Worm (Caenorhabditis elegans): ENCODE measurements around the gene F52C12.2.

DNA sequence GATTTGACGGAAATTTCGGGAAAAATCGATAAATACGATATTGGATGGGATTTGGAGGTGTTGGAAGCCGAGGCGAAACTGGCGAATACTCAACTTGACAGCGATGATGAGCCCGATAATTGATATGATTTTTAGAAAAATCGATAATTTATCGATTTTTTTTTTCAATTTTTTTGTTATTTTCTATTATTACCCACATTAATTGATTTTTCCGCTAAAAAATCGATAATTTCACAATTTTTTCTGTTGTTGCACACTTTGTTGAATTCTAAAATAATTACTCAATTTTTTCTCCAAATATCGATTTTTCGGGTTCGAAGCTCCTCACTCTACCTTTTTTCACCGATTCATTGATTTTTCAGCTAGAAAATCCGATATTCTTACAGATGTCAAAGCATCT, 16.0 kb downstream of the F52C12.2 start, which contains the start of gene Y48A5A.3:
- no peak for TF ChIP-seq nhr-237 (tag; optimal IDR thresholded peaks at IDR 0.05)
- no peak for TF ChIP-seq ama-1 (optimal IDR thresholded peaks at IDR 0.05)
- TF ChIP-seq nhr-77 (tag; optimal IDR thresholded peaks at IDR 0.05) = no peak
- TF ChIP-seq elt-3 (tag; optimal IDR thresholded peaks at IDR 0.05) = no peak
